Worm (Caenorhabditis elegans) whole organism, L1 larva: ENCODE results near the gene F53C11.4.

Experiments
- C34B4.2 ChIP-seq: sonication (generic microtip); optimal IDR thresholded peaks from 2 replicates; lab custom pipeline; 2017; ENCODE audit warnings: mild to moderate bottlenecking, missing genetic modification characterization, missing compliant biosample characterization
- Y116A8C.19 ChIP-seq: sonication (generic microtip); optimal IDR thresholded peaks from 2 replicates; lab custom pipeline; 2016; ENCODE audit warnings: missing compliant biosample characterization, missing genetic modification characterization, borderline replicate concordance
- alr-1 ChIP-seq: fragments of 200-800 bp; sonication (Bioruptor generic); optimal IDR thresholded peaks from 2 replicates; lab custom pipeline; 2018; ENCODE audit warnings: borderline replicate concordance, mild to moderate bottlenecking, missing genetic modification characterization, missing compliant biosample characterization
- aly-2 ChIP-seq: fragments of 150-350 bp; optimal IDR thresholded peaks from 2 replicates; lab custom pipeline; 2014; ENCODE audit warnings: missing biosample characterization, missing genetic modification characterization
- blmp-1 ChIP-seq: fragments of 150-350 bp; optimal IDR thresholded peaks from 2 replicates; lab custom pipeline; 2014; ENCODE audit warnings: missing biosample characterization, missing genetic modification characterization
- ceh-82 ChIP-seq, 3 experiments: fragments of 150-350 bp in 1 of 3; sonication (generic microtip) in 2 of 3; optimal IDR thresholded peaks; 2 replicates each; lab custom pipeline; 2014 to 2017; ENCODE audit warnings: missing biosample characterization in 3 of 3, missing genetic modification characterization in 3 of 3
- efl-1 ChIP-seq, 4 experiments: fragments of 150-350 bp; optimal IDR thresholded peaks in 3 of 4; peaks in 1 of 4; 1 replicate in 1 of 4; 2 replicates in 3 of 4; lab custom pipeline; 2014; ENCODE audit warnings: missing biosample characterization in 2 of 4, missing genetic modification characterization in 2 of 4, missing genetic modification reagents in 2 of 4
- egl-27 ChIP-seq, 2 experiments: fragments of 150-350 bp in 1 of 2; sonication (generic microtip); optimal IDR thresholded peaks; 3 replicates each; lab custom pipeline; 2017 to 2018; ENCODE audit warnings: missing biosample characterization in 2 of 2, missing genetic modification characterization in 2 of 2, missing genetic modification reagents in 2 of 2
- elt-2 ChIP-seq: sonication (generic microtip); optimal IDR thresholded peaks from 2 replicates; lab custom pipeline; 2016; ENCODE audit warnings: missing genetic modification characterization, mild to moderate bottlenecking, inconsistent platforms, missing compliant biosample characterization, missing genetic modification reagents
- ets-5 ChIP-seq: fragments of 200-800 bp; sonication (Bioruptor generic); IDR thresholded peaks from 2 replicates; pipeline ENCODE4 v1.3.6; 2022; ENCODE audit warnings: missing genetic modification characterization, missing compliant biosample characterization
- fos-1 ChIP-seq: fragments of 150-350 bp; optimal IDR thresholded peaks from 2 replicates; lab custom pipeline; 2014; ENCODE audit warnings: missing biosample characterization, missing genetic modification characterization
- hlh-4 ChIP-seq: sonication (generic microtip); optimal IDR thresholded peaks from 2 replicates; lab custom pipeline; 2016; ENCODE audit warnings: mild to moderate bottlenecking, missing genetic modification characterization, missing compliant biosample characterization
- jun-1 ChIP-seq: fragments of 150-350 bp; optimal IDR thresholded peaks from 2 replicates; lab custom pipeline; 2014; ENCODE audit warnings: missing biosample characterization, missing genetic modification reagents, missing genetic modification characterization
- lin-14 ChIP-seq: fragments of 200-800 bp; sonication (Bioruptor generic); optimal IDR thresholded peaks from 2 replicates; lab custom pipeline; 2018; ENCODE audit warnings: mild to moderate bottlenecking, missing genetic modification characterization, moderate library complexity, missing compliant biosample characterization
- lin-35 ChIP-seq, 2 experiments: fragments of 150-350 bp; optimal IDR thresholded peaks; 2 replicates each; lab custom pipeline; 2014; ENCODE audit warnings: missing biosample characterization in 2 of 2, missing genetic modification characterization in 2 of 2, missing genetic modification reagents in 2 of 2
- lir-3 ChIP-seq: sonication (generic microtip); optimal IDR thresholded peaks from 2 replicates; lab custom pipeline; 2016; ENCODE audit warnings: mild to moderate bottlenecking, missing genetic modification characterization, moderate library complexity, missing compliant biosample characterization; ENCODE audit not compliant: poor library complexity
- mef-2 ChIP-seq: fragments of 150-350 bp; optimal IDR thresholded peaks from 2 replicates; lab custom pipeline; 2014; ENCODE audit warnings: missing biosample characterization, missing genetic modification characterization
- mep-1 ChIP-seq: fragments of 150-350 bp; optimal IDR thresholded peaks from 2 replicates; lab custom pipeline; 2014; ENCODE audit warnings: missing biosample characterization, missing genetic modification characterization
- nhr-237 ChIP-seq: fragments of 150-350 bp; optimal IDR thresholded peaks from 2 replicates; lab custom pipeline; 2014; ENCODE audit warnings: missing biosample characterization, missing genetic modification characterization
- nhr-28 ChIP-seq: fragments of 150-350 bp; optimal IDR thresholded peaks from 2 replicates; lab custom pipeline; 2014; ENCODE audit warnings: missing biosample characterization, missing genetic modification characterization
- nhr-71 ChIP-seq: sonication (generic microtip); optimal IDR thresholded peaks from 2 replicates; lab custom pipeline; 2016; ENCODE audit warnings: mild to moderate bottlenecking, missing genetic modification characterization, moderate library complexity, missing compliant biosample characterization
- nhr-84 ChIP-seq: sonication (generic microtip); optimal IDR thresholded peaks from 2 replicates; lab custom pipeline; 2017; ENCODE audit warnings: missing biosample characterization, missing genetic modification characterization
- nhr-85 ChIP-seq: sonication (generic microtip); peaks from one replicate; lab custom pipeline; 2016; ENCODE audit warnings: missing genetic modification characterization, inconsistent platforms, missing compliant biosample characterization
- pqm-1 ChIP-seq: sonication (generic microtip); optimal IDR thresholded peaks from 3 replicates; lab custom pipeline; 2017; ENCODE audit warnings: missing biosample characterization, missing genetic modification characterization
- skn-1 ChIP-seq: fragments of 150-350 bp; optimal IDR thresholded peaks from 2 replicates; lab custom pipeline; 2014; ENCODE audit warnings: missing biosample characterization, missing genetic modification characterization
- snpc-4 ChIP-seq: fragments of 150-350 bp; optimal IDR thresholded peaks from 2 replicates; lab custom pipeline; 2014; ENCODE audit warnings: missing biosample characterization, missing genetic modification characterization
- snu-23 ChIP-seq: sonication (generic microtip); optimal IDR thresholded peaks from 2 replicates; lab custom pipeline; 2016; ENCODE audit warnings: missing genetic modification characterization, missing compliant biosample characterization
- sup-37 ChIP-seq: fragments of 200-800 bp; sonication (Bioruptor generic); optimal IDR thresholded peaks from 2 replicates; lab custom pipeline; 2018; ENCODE audit warnings: mild to moderate bottlenecking, missing genetic modification characterization, missing compliant biosample characterization
- swsn-7 ChIP-seq: sonication (generic microtip); optimal IDR thresholded peaks from 2 replicates; lab custom pipeline; 2016; ENCODE audit warnings: missing genetic modification characterization, missing compliant biosample characterization
- tbx-2 ChIP-seq: sonication (generic microtip); optimal IDR thresholded peaks from 2 replicates; lab custom pipeline; 2016; ENCODE audit warnings: missing genetic modification characterization, missing compliant biosample characterization
- tlp-1 ChIP-seq: fragments of 150-350 bp; optimal IDR thresholded peaks from 2 replicates; lab custom pipeline; 2014; ENCODE audit warnings: missing biosample characterization, missing genetic modification characterization
- unc-86 ChIP-seq: sonication (generic microtip); optimal IDR thresholded peaks from 2 replicates; lab custom pipeline; 2016; ENCODE audit warnings: missing genetic modification characterization, missing compliant biosample characterization
- vab-15 ChIP-seq: sonication (generic microtip); optimal IDR thresholded peaks from 2 replicates; lab custom pipeline; 2017; ENCODE audit warnings: missing genotype, mild to moderate bottlenecking, missing genetic modification characterization, missing compliant biosample characterization
- zag-1 ChIP-seq: fragments of 150-350 bp; optimal IDR thresholded peaks from 2 replicates; lab custom pipeline; 2014; ENCODE audit warnings: missing biosample characterization, missing genetic modification characterization
- zip-4 ChIP-seq: fragments of 200-800 bp; sonication (Bioruptor generic); optimal IDR thresholded peaks from 2 replicates; lab custom pipeline; 2018; ENCODE audit warnings: mild to moderate bottlenecking, missing genetic modification characterization, moderate library complexity, missing compliant biosample characterization
- ztf-11 ChIP-seq, 2 experiments: sonication (generic microtip); optimal IDR thresholded peaks; 2 replicates each; lab custom pipeline; 2016 to 2017; ENCODE audit warnings: missing genetic modification characterization in 2 of 2, missing biosample characterization in 1 of 2, missing compliant biosample characterization in 1 of 2

F53C11.4 gene

ce11 chrV:13757349-13757748 is 29.8 kb downstream of the F53C11.4 start (continued):
- TF ChIP-seq snpc-4 (no peak), tbx-2 (tag; lab: Kevin White, UChicago) (no peak), egl-27 (tag; optimal IDR thresholded peaks at IDR 0.05; lab: Kevin White, UChicago) (no peak), mef-2 (no peak), C34B4.2 (tag; lab: Kevin White, UChicago) (no peak), jun-1 (tag; lab: Kevin White, UChicago) (no peak), nhr-28 (tag; lab: Kevin White, UChicago) (no peak), swsn-7 (no peak), nhr-237 (tag; lab: Kevin White, UChicago) (no peak), lir-3 (tag; lab: Kevin White, UChicago) (peak; percentile 28), nhr-71 (tag; lab: Kevin White, UChicago) (peak; percentile 16), mep-1 (peak; percentile 34), zip-4 (GFP tag; lab: Kevin White, UChicago) (no peak), Y116A8C.19 (no peak), aly-2 (no peak), unc-86 (tag; lab: Kevin White, UChicago) (no peak), nhr-85 (tag; lab: Kevin White, UChicago) (no peak), tlp-1 (no peak), lin-35 (GFP tag; optimal IDR thresholded peaks at IDR 0.05; lab: Kevin White, UChicago) (peak in 1 of 2 experiments; percentile 48)

- TF ChIP-seq nhr-84 (tag; lab: Kevin White, UChicago) (no peak), nhr-85 (tag; lab: Kevin White, UChicago) (peak; percentile 13), efl-1 (optimal IDR thresholded peaks at IDR 0.05; lab: Kevin White, UChicago) (no peak), efl-1 (GFP tag; optimal IDR thresholded peaks at IDR 0.05 in 1 of 2; lab: Kevin White, UChicago) (peak in 1 of 2 experiments; percentile 11), pqm-1 (tag; lab: Kevin White, UChicago) (no peak), blmp-1 (tag; lab: Kevin White, UChicago) (peak; percentile 23), snu-23 (GFP tag; lab: Kevin White, UChicago) (peak; percentile 24), nhr-71 (tag; lab: Kevin White, UChicago) (peak; percentile 44), ztf-11 (tag; optimal IDR thresholded peaks at IDR 0.05; lab: Kevin White, UChicago) (no peak), fos-1 (tag; lab: Kevin White, UChicago) (no peak), skn-1 (tag; lab: Kevin White, UChicago) (peak; percentile 56), elt-2 (tag; lab: Kevin White, UChicago) (no peak), ets-5 (GFP tag; lab: Robert Waterston, UW) (no peak), lin-14 (peak; percentile 72), tlp-1 (no peak), mep-1 (peak; percentile 38), zag-1 (tag; lab: Kevin White, UChicago) (no peak), vab-15 (no peak)
These were observed 30.6 kb downstream of the F53C11.4 start, which contains the start of gene F20G2.2 for ce11 chrV:13756359-13757091. TSS of gene F20G2.2 (minus strand) at chrV:13756409.

ce11 chrV:13753481-13753880 is 33.7 kb downstream of the F53C11.4 start, which contains the start of gene F20G2.1:
TSS of gene F20G2.1 (minus strand) at chrV:13753581.
- TF ChIP-seq sup-37 (GFP tag; lab: Kevin White, UChicago) (no peak), ceh-82 (tag; optimal IDR thresholded peaks at IDR 0.05; lab: Kevin White, UChicago) (no peak), alr-1 (tag; lab: Kevin White, UChicago) (no peak), unc-86 (tag; lab: Kevin White, UChicago) (no peak), skn-1 (tag; lab: Kevin White, UChicago) (no peak)

ce11 chrV:13751811-13752210 is 35.3 kb downstream of the F53C11.4 start, which contains the start of gene cld-9:
TSS of gene cld-9 (minus strand) at chrV:13751891.
- TF ChIP-seq hlh-4 (tag; lab: Kevin White, UChicago) (no peak), elt-2 (tag; lab: Kevin White, UChicago) (peak; percentile 41)
- TF ChIP-seq, all 84 proteins: peak for 1
